Worm (Caenorhabditis elegans) whole organism, early embryonic: Measurements from ENCODE around the gene pho-6.
A peak's percentile ranks its signal among the peaks of the same experiment; 100 is the strongest.
"Not testable (repeated sequence)": the region's sequence is repeated elsewhere in the genome, so short reads cannot be mapped to it uniquely, and the experiment has no call there.

Experiments used
- F13C5.2 ChIP-seq: sonication (generic microtip); optimal IDR thresholded peaks from 2 replicates; lab custom pipeline; 2017; ENCODE audit warnings: mild to moderate bottlenecking, missing genetic modification characterization, inconsistent platforms, missing compliant biosample characterization
- ama-1 ChIP-seq: fragments of 150-350 bp; optimal IDR thresholded peaks from 2 replicates; lab custom pipeline; 2014
- hmbx-1 ChIP-seq: sonication (generic microtip); optimal IDR thresholded peaks from 2 replicates; lab custom pipeline; 2016; ENCODE audit warnings: mild to moderate bottlenecking, missing genetic modification characterization, missing compliant biosample characterization
- tbx-11 ChIP-seq: fragments of 200-800 bp; sonication (Bioruptor generic); IDR thresholded peaks from 2 replicates; pipeline ENCODE4 v1.3.6; 2022; ENCODE audit warnings: missing genetic modification characterization, missing compliant biosample characterization

DNA sequence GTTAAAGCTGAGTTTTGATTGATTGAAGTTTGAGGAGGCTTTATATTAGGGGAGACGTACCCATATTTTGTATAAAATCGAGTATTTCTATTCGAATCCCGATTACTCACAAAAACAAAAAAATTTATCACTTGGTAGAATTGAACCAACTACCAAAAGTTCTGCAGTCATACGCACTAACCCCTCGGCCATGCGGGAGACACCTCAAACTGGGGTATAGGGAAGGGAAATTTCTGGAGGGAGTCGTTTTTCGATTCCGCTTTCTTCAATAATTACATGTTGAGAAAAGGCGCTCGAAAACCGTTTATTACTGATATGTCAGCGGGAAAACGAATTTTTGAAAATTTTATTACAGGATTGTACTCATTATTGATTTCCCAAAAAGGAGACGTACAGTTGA lies 37.0 kb upstream of the pho-6 start:
- TF ChIP-seq ama-1 (lab: Kevin White, UChicago); hmbx-1 (tag; lab: Kevin White, UChicago); F13C5.2 (tag; lab: Kevin White, UChicago): not testable (repeated sequence)
- TF ChIP-seq tbx-11 (GFP tag; lab: Robert Waterston, UW) = peak; percentile 75
